Fruit fly (Drosophila melanogaster) whole organism, embryonic: Measurements from ENCODE around the gene halo.

Source experiments
- CG18599 ChIP-seq: fragments of 200-800 bp; sonication (Bioruptor generic); optimal IDR thresholded peaks from 3 replicates; lab custom pipeline; 2017; ENCODE audit warnings: missing biosample characterization, missing genetic modification characterization, mild to moderate bottlenecking, moderate library complexity, missing genetic modification reagents
- CG2199 ChIP-seq: fragments of 200-800 bp; sonication (Bioruptor generic); IDR thresholded peaks from 3 replicates; pipeline ENCODE4 v1.3.6; 2022; ENCODE audit warnings: missing biosample characterization, missing genetic modification characterization
- CG9437 ChIP-seq: fragments of 200-800 bp; sonication (Bioruptor generic); optimal IDR thresholded peaks from 2 replicates; lab custom pipeline; 2018; ENCODE audit warnings: missing biosample characterization, mild to moderate bottlenecking, missing genetic modification characterization
- Dbx ChIP-seq: fragments of 200-800 bp; sonication (Bioruptor generic); IDR thresholded peaks from 3 replicates; pipeline ENCODE4 v1.3.6; 2022; ENCODE audit warnings: missing biosample characterization, missing genetic modification characterization
- sc ChIP-seq, 3 experiments: fragments of >200 bp in 2 of 3; fragments of 200-800 bp in 1 of 3; sonication (Bioruptor generic) in 1 of 3; optimal IDR thresholded peaks; 2 replicates in 2 of 3; 3 replicates in 1 of 3; lab custom pipeline; 2017; ENCODE audit warnings: mild to moderate bottlenecking in 1 of 3, missing biosample characterization in 1 of 3, missing genetic modification characterization in 1 of 3, missing genetic modification reagents in 1 of 3

- TF ChIP-seq CG18599 (GFP tag; lab: Kevin White, UChicago) (peak; percentile 42), Dbx (0 out of 3 replicates have a peak, but pooled peaks have one; percentile 25), sc (optimal IDR thresholded peaks at IDR 0.05; lab: Kevin White, UChicago) (no peak), sc (GFP tag; optimal IDR thresholded peaks at IDR 0.05; lab: Kevin White, UChicago) (peak; percentile 16), CG9437 (no peak), CG2199 (GFP tag; lab: Robert Waterston, UW) (no peak)
Measured at dm6 chr2L:1473427-1473826, 44.5 kb downstream of the halo start.
